Worm (Caenorhabditis elegans) whole organism, mixed stage, embryonic: ENCODE measurements around the gene W01D2.1.

Experiments
- ceh-83 ChIP-seq: fragments of 200-800 bp; sonication (Bioruptor generic); optimal IDR thresholded peaks from 2 replicates; lab custom pipeline; 2018; ENCODE audit warnings: mild to moderate bottlenecking, missing genetic modification characterization, missing compliant biosample characterization
- drap-1 ChIP-seq: fragments of 200-800 bp; sonication (Bioruptor generic); optimal IDR thresholded peaks from 3 replicates; lab custom pipeline; 2018; ENCODE audit warnings: mild to moderate bottlenecking, missing genetic modification characterization, missing compliant biosample characterization
- elt-3 ChIP-seq: fragments of 150-350 bp; optimal IDR thresholded peaks from 2 replicates; lab custom pipeline; 2014; ENCODE audit warnings: missing biosample characterization, missing genetic modification characterization
- lin-13 ChIP-seq: fragments of 150-350 bp; optimal IDR thresholded peaks from 2 replicates; lab custom pipeline; 2014; ENCODE audit warnings: missing biosample characterization, missing genetic modification characterization
- nhr-12 ChIP-seq: fragments of 150-350 bp; optimal IDR thresholded peaks from 2 replicates; lab custom pipeline; 2014; ENCODE audit warnings: missing biosample characterization, missing genetic modification characterization
- nhr-2 ChIP-seq: fragments of 150-350 bp; optimal IDR thresholded peaks from 2 replicates; lab custom pipeline; 2014; ENCODE audit warnings: missing biosample characterization, missing genetic modification characterization
- nhr-237 ChIP-seq: fragments of 150-350 bp; optimal IDR thresholded peaks from 2 replicates; lab custom pipeline; 2014; ENCODE audit warnings: missing biosample characterization, missing genetic modification characterization
- nhr-76 ChIP-seq: sonication (generic microtip); optimal IDR thresholded peaks from 2 replicates; lab custom pipeline; 2017; ENCODE audit warnings: missing biosample characterization, missing genetic modification characterization
- snpc-4 ChIP-seq: fragments of 150-350 bp; optimal IDR thresholded peaks from 2 replicates; lab custom pipeline; 2014; ENCODE audit warnings: missing biosample characterization, missing genetic modification characterization
- sptf-1 ChIP-seq: sonication (generic microtip); optimal IDR thresholded peaks from 2 replicates; lab custom pipeline; 2017; ENCODE audit warnings: mild to moderate bottlenecking, missing genetic modification characterization, moderate library complexity, missing compliant biosample characterization
- tbx-8 ChIP-seq: fragments of 200-800 bp; sonication (Bioruptor generic); optimal IDR thresholded peaks from 2 replicates; lab custom pipeline; 2018; ENCODE audit warnings: mild to moderate bottlenecking, missing genetic modification characterization, moderate library complexity, missing compliant biosample characterization
- unc-120 ChIP-seq: sonication (generic microtip); optimal IDR thresholded peaks from 2 replicates; lab custom pipeline; 2017; ENCODE audit warnings: missing genetic modification characterization, missing compliant biosample characterization; ENCODE audit not compliant: poor library complexity, severe bottlenecking
- unc-39 ChIP-seq: fragments of 150-350 bp; optimal IDR thresholded peaks from 2 replicates; lab custom pipeline; 2014; ENCODE audit warnings: missing biosample characterization, missing genetic modification characterization
- unc-62 ChIP-seq: fragments of 150-350 bp; optimal IDR thresholded peaks from 2 replicates; lab custom pipeline; 2014; ENCODE audit warnings: missing biosample characterization, missing genetic modification reagents, missing genetic modification characterization

DNA sequence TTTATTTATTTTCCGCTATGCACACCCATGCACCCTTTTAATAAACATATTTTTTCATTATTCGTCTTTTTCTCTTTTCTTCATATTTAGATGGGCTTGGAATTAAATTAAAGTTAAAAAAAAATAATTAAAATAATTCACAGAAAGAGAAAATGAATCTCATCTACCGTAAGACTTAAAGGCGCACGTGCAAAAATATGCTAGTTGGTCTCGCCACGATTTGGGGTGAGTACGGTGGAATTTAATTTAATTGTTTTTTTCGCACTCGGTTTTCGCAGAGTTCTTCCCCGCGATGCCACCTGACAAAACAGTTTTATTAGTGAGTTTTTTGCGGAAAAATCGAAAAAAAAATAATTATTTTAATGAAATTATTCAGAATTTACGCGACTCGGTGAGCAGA lies 37.2 kb upstream of the W01D2.1 start, which contains the start of gene Y54E2A.8:
- TF ChIP-seq nhr-237 (tag; lab: Kevin White, UChicago) (no peak), unc-120 (tag; lab: Kevin White, UChicago) (no peak), unc-39 (tag; lab: Kevin White, UChicago) (no peak), elt-3 (tag; lab: Kevin White, UChicago) (no peak), sptf-1 (no peak), lin-13 (tag; lab: Kevin White, UChicago) (no peak), unc-62 (GFP tag; lab: Kevin White, UChicago) (no peak), nhr-76 (no peak), snpc-4 (tag; lab: Kevin White, UChicago) (no peak), tbx-8 (no peak), drap-1 (GFP tag; lab: Kevin White, UChicago) (no peak), nhr-2 (no peak), nhr-12 (tag; lab: Kevin White, UChicago) (no peak), ceh-83 (GFP tag; lab: Kevin White, UChicago) (no peak)
